Worm (Caenorhabditis elegans): ENCODE results near the gene npp-20.

The npp-20 gene

ce11 chrIV:1497448-1497847 lies 1.6 kb upstream of the npp-20 start, which contains the start of gene hxk-3:
TSS of gene hxk-3 (plus strand) at chrIV:1497626.
- TF ChIP-seq unc-62 (GFP tag; optimal IDR thresholded peaks at IDR 0.05 in 1 of 2), result peak in 1 of 2 experiments; percentile 73
- TF ChIP-seq unc-62 (tag; optimal IDR thresholded peaks at IDR 0.05), result no peak
- no peak for TF ChIP-seq skn-1 (tag; optimal IDR thresholded peaks at IDR 0.05)
- TF ChIP-seq mdl-1 (tag; optimal IDR thresholded peaks at IDR 0.05), result peak; percentile 86 to 97
- TF ChIP-seq ceh-20 (GFP tag; IDR thresholded peaks at IDR 0.05), result 0 out of 2 replicates have a peak, but pooled peaks have one; percentile 24
- TF ChIP-seq dmd-8 (GFP tag; IDR thresholded peaks at IDR 0.05), result no peak
- peak; percentile 31 for TF ChIP-seq fkh-10 (GFP tag; optimal IDR thresholded peaks at IDR 0.05)
- TF ChIP-seq zip-2 (tag; optimal IDR thresholded peaks at IDR 0.05), result no peak
- peak; percentile 82 for TF ChIP-seq hlh-11 (tag; optimal IDR thresholded peaks at IDR 0.05)
- TF ChIP-seq nhr-28 (tag; optimal IDR thresholded peaks at IDR 0.05), result peak; percentile 19
- TF ChIP-seq madf-5 (GFP tag; IDR thresholded peaks at IDR 0.05), result no peak
- TF ChIP-seq hif-1 (tag; optimal IDR thresholded peaks at IDR 0.05), result peak; percentile 28 to 96
- TF ChIP-seq ceh-82 (tag; optimal IDR thresholded peaks at IDR 0.05), result no peak
- TF ChIP-seq F49E8.2 (tag; optimal IDR thresholded peaks at IDR 0.05; ENCODE audit: borderline replicate concordance), result no peak
- peak; percentile 23 for TF ChIP-seq ceh-28 (tag; optimal IDR thresholded peaks at IDR 0.05)
- no peak for TF ChIP-seq T20F7.1 (GFP tag; optimal IDR thresholded peaks at IDR 0.05)
- TF ChIP-seq nhr-111 (GFP tag; optimal IDR thresholded peaks at IDR 0.05), result no peak
- no peak for TF ChIP-seq snpc-4 (tag; optimal IDR thresholded peaks at IDR 0.05)
- TF ChIP-seq daf-12 (tag; optimal IDR thresholded peaks at IDR 0.05), result no peak
- no peak for TF ChIP-seq lin-39 (tag; optimal IDR thresholded peaks at IDR 0.05)
- peak in 1 of 2 experiments; percentile 47 for TF ChIP-seq daf-16 (GFP tag; optimal IDR thresholded peaks at IDR 0.05)
- peak; percentile 48 for TF ChIP-seq daf-16 (tag; optimal IDR thresholded peaks at IDR 0.05)
- TF ChIP-seq lin-29 (GFP tag; IDR thresholded peaks at IDR 0.05), result no peak
- TF ChIP-seq snpc-1.2 (GFP tag; IDR thresholded peaks at IDR 0.05), result no peak
- peak; percentile 2 for TF ChIP-seq spr-1 (tag; optimal IDR thresholded peaks at IDR 0.05)
- TF ChIP-seq tag-97 (GFP tag; IDR thresholded peaks at IDR 0.05), result no peak
- peak; percentile 82 for TF ChIP-seq hmg-1.1 (GFP tag; IDR thresholded peaks at IDR 0.05)
- TF ChIP-seq nhr-6 (tag; optimal IDR thresholded peaks at IDR 0.05), result peak; percentile 77
- TF ChIP-seq nhr-102 (tag; optimal IDR thresholded peaks at IDR 0.05), result peak; percentile 3
- TF ChIP-seq mdt-29 (GFP tag; IDR thresholded peaks at IDR 0.05), result no peak
- TF ChIP-seq nhr-237 (tag; optimal IDR thresholded peaks at IDR 0.05), result no peak
- TF ChIP-seq pha-4 (GFP tag; IDR thresholded peaks at IDR 0.05), result no peak
- no peak for TF ChIP-seq pha-4 (tag; optimal IDR thresholded peaks at IDR 0.05)
- TF ChIP-seq Y75B8A.6 (GFP tag; IDR thresholded peaks at IDR 0.05), result no peak
- TF ChIP-seq zfp-3 (GFP tag; conservative IDR thresholded peaks at IDR 0.05), result no peak
- no peak for TF ChIP-seq lin-1 (GFP tag; IDR thresholded peaks at IDR 0.05)
- no peak for TF ChIP-seq duxl-1 (tag; optimal IDR thresholded peaks at IDR 0.05; ENCODE audit: poor library complexity)
- peak; percentile 50 for TF ChIP-seq dmd-6 (GFP tag; IDR thresholded peaks at IDR 0.05)
- TF ChIP-seq Y5F2A.4 (GFP tag; optimal IDR thresholded peaks at IDR 0.05), result no peak
- TF ChIP-seq ztf-7 (tag; optimal IDR thresholded peaks at IDR 0.05), result peak; percentile 44
- no peak for TF ChIP-seq Y48G9A.11 (GFP tag; IDR thresholded peaks at IDR 0.05)
- no peak for TF ChIP-seq madf-9 (GFP tag; conservative IDR thresholded peaks at IDR 0.05)
- no peak for TF ChIP-seq spr-3 (GFP tag; optimal IDR thresholded peaks at IDR 0.05)
- TF ChIP-seq F37D6.2 (tag; optimal IDR thresholded peaks at IDR 0.05), result no peak
- TF ChIP-seq ceh-44 (GFP tag; IDR thresholded peaks at IDR 0.05), result no peak
- TF ChIP-seq aly-2 (tag; optimal IDR thresholded peaks at IDR 0.05), result no peak
- TF ChIP-seq lsy-2 (tag; optimal IDR thresholded peaks at IDR 0.05), result peak in 1 of 2 experiments; percentile 79
- peak; percentile 89 for TF ChIP-seq hlh-30 (tag; optimal IDR thresholded peaks at IDR 0.05; ENCODE audit: insufficient read depth)
- peak; percentile 48 for TF ChIP-seq nhr-48 (tag; optimal IDR thresholded peaks at IDR 0.05)
- no peak for TF ChIP-seq nhr-41 (GFP tag; IDR thresholded peaks at IDR 0.05)
- no peak for TF ChIP-seq ceh-62 (tag; optimal IDR thresholded peaks at IDR 0.05)
- TF ChIP-seq dmd-9 (GFP tag; IDR thresholded peaks at IDR 0.05), result no peak
- TF ChIP-seq F44E2.7 (GFP tag; IDR thresholded peaks at IDR 0.05), result no peak

All from whole organism, L4 larva.